Worm (Caenorhabditis elegans) whole organism, early embryonic: ENCODE measurements around the gene sax-2.

Experiments
- F13C5.2 ChIP-seq: sonication (generic microtip); optimal IDR thresholded peaks from 2 replicates; lab custom pipeline; 2017; ENCODE audit warnings: mild to moderate bottlenecking, missing genetic modification characterization, inconsistent platforms, missing compliant biosample characterization
- aly-1 ChIP-seq: sonication (generic microtip); optimal IDR thresholded peaks from 2 replicates; lab custom pipeline; 2016; ENCODE audit warnings: missing genetic modification characterization, missing compliant biosample characterization
- ama-1 ChIP-seq: fragments of 150-350 bp; optimal IDR thresholded peaks from 2 replicates; lab custom pipeline; 2014
- ceh-13 ChIP-seq: fragments of 200-800 bp; sonication (Bioruptor generic); optimal IDR thresholded peaks from 2 replicates; lab custom pipeline; 2018; ENCODE audit warnings: mild to moderate bottlenecking, missing genetic modification characterization, missing compliant biosample characterization
- ceh-36 ChIP-seq: sonication (generic microtip); optimal IDR thresholded peaks from 2 replicates; lab custom pipeline; 2016; ENCODE audit warnings: missing genetic modification characterization, inconsistent platforms, missing compliant biosample characterization
- ets-7 ChIP-seq: sonication (generic microtip); optimal IDR thresholded peaks from 2 replicates; lab custom pipeline; 2016; ENCODE audit warnings: missing genotype, missing genetic modification characterization, missing compliant biosample characterization
- flt-1 ChIP-seq: fragments of 200-800 bp; sonication (Bioruptor generic); IDR thresholded peaks from 2 replicates; pipeline ENCODE4 v1.3.6; 2022; ENCODE audit warnings: missing genetic modification characterization, missing compliant biosample characterization
- hmbx-1 ChIP-seq: sonication (generic microtip); optimal IDR thresholded peaks from 2 replicates; lab custom pipeline; 2016; ENCODE audit warnings: mild to moderate bottlenecking, missing genetic modification characterization, missing compliant biosample characterization
- hmg-4 ChIP-seq: fragments of 200-800 bp; sonication (Bioruptor generic); optimal IDR thresholded peaks from 2 replicates; lab custom pipeline; 2018; ENCODE audit warnings: mild to moderate bottlenecking, missing genetic modification characterization, missing compliant biosample characterization
- hnd-1 ChIP-seq: sonication (generic microtip); optimal IDR thresholded peaks from 2 replicates; lab custom pipeline; 2016; ENCODE audit warnings: missing genetic modification characterization, missing compliant biosample characterization
- scrt-1 ChIP-seq: fragments of 200-800 bp; sonication (Bioruptor generic); IDR thresholded peaks from 2 replicates; pipeline ENCODE4 v1.3.6; 2022; ENCODE audit warnings: missing genetic modification characterization, missing compliant biosample characterization
- sea-1 ChIP-seq: fragments of 200-800 bp; sonication (Bioruptor generic); conservative IDR thresholded peaks from 2 replicates; pipeline ENCODE4 v1.3.6; 2022; ENCODE audit warnings: missing genetic modification characterization, missing compliant biosample characterization
- tbx-37 ChIP-seq: fragments of 200-800 bp; sonication (Bioruptor generic); conservative IDR thresholded peaks from 2 replicates; pipeline ENCODE4 v1.3.6; 2022; ENCODE audit warnings: missing genetic modification reagents, missing genetic modification characterization, missing compliant biosample characterization
- tra-4 ChIP-seq: sonication (generic microtip); optimal IDR thresholded peaks from 2 replicates; lab custom pipeline; 2017; ENCODE audit warnings: missing genetic modification characterization, missing compliant biosample characterization

DNA sequence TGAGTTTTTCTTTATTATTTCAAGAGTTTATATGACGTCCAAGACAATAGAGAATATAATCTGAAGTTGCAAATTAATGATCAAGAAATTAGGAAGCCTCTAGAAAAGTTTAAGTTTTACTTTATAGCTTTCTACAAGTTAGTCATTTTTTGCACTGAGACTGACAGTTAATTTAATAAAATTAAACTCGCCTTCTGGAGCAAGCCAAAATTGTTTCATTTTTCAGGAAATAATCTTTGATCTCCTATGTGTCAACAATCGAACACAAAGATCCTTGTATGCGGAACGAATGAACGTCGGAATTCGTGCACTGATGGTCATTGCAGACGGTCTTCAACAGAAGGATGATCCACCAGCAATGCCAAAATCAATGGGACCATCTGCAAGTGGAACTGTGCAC, 2.9 kb downstream of the sax-2 start:
- TF ChIP-seq hmbx-1 (tag; lab: Kevin White, UChicago), result no peak
- TF ChIP-seq sea-1 (GFP tag; lab: Robert Waterston, UW), result no peak
- TF ChIP-seq ama-1 (lab: Kevin White, UChicago), result no peak
- no peak for TF ChIP-seq F13C5.2 (tag; lab: Kevin White, UChicago)
- no peak for TF ChIP-seq scrt-1
- TF ChIP-seq hnd-1 (tag; lab: Kevin White, UChicago), result no peak
- no peak for TF ChIP-seq hmg-4
- TF ChIP-seq ceh-36 (tag; lab: Kevin White, UChicago), result no peak
- TF ChIP-seq aly-1 (tag; lab: Kevin White, UChicago), result no peak
- TF ChIP-seq tbx-37 (GFP tag; lab: Robert Waterston, UW), result no peak
- no peak for TF ChIP-seq ets-7 (tag; lab: Kevin White, UChicago)
- TF ChIP-seq flt-1, result no peak
- TF ChIP-seq tra-4 (tag; lab: Kevin White, UChicago), result no peak
- no peak for TF ChIP-seq ceh-13 (GFP tag; lab: Kevin White, UChicago)
